Worm (Caenorhabditis elegans) whole organism, midembryonic: ENCODE results near the gene F26G1.15.

ENCODE experiments used
- T22C8.4 ChIP-seq: fragments of 200-800 bp; sonication (Bioruptor generic); IDR thresholded peaks from 2 replicates; pipeline ENCODE4 v1.3.6; 2022; ENCODE audit warnings: missing genetic modification characterization, missing compliant biosample characterization
- cog-1 ChIP-seq: sonication (generic microtip); optimal IDR thresholded peaks from 2 replicates; lab custom pipeline; 2016; ENCODE audit warnings: missing genetic modification characterization, missing compliant biosample characterization
- flt-1 ChIP-seq: fragments of 200-800 bp; sonication (Bioruptor generic); IDR thresholded peaks from 2 replicates; pipeline ENCODE4 v1.3.6; 2022; ENCODE audit warnings: missing genetic modification characterization, missing compliant biosample characterization
- klf-2 ChIP-seq: fragments of 200-800 bp; sonication (Bioruptor generic); conservative IDR thresholded peaks from 2 replicates; pipeline ENCODE4 v1.3.6; 2022; ENCODE audit warnings: missing genetic modification reagents, missing genetic modification characterization, missing compliant biosample characterization
- med-1 ChIP-seq: sonication (generic microtip); optimal IDR thresholded peaks from 2 replicates; lab custom pipeline; 2017; ENCODE audit warnings: missing genetic modification characterization, mild to moderate bottlenecking, missing compliant biosample characterization, antibody characterized with exemption, missing genetic modification reagents; ENCODE audit not compliant: insufficient read depth
- ref-1 ChIP-seq: fragments of 200-800 bp; sonication (Bioruptor generic); conservative IDR thresholded peaks from 2 replicates; pipeline ENCODE4 v1.3.6; 2022; ENCODE audit warnings: missing genetic modification reagents, missing genetic modification characterization, missing compliant biosample characterization
- tab-1 ChIP-seq: fragments of 200-800 bp; sonication (Bioruptor generic); IDR thresholded peaks from 2 replicates; pipeline ENCODE4 v1.3.6; 2022; ENCODE audit warnings: missing genetic modification characterization, missing compliant biosample characterization
- ztf-23 ChIP-seq: fragments of 200-800 bp; sonication (Bioruptor generic); IDR thresholded peaks from 2 replicates; pipeline ENCODE4 v1.3.6; 2022; ENCODE audit warnings: missing genetic modification reagents, missing genetic modification characterization, missing compliant biosample characterization
- ztf-29 ChIP-seq: fragments of 200-800 bp; sonication (Bioruptor generic); IDR thresholded peaks from 2 replicates; pipeline ENCODE4 v1.3.6; 2022; ENCODE audit warnings: missing genetic modification reagents, missing genetic modification characterization, missing compliant biosample characterization

The F26G1.15 gene

ce11 chrII:4756751-4757150 is 33.3 kb upstream of the F26G1.15 start, which contains the start of gene C27D9.2:
TSS of gene C27D9.2 (minus strand) at chrII:4756851.
- TF ChIP-seq klf-2 (GFP tag; lab: Robert Waterston, UW): no peak
- no peak for TF ChIP-seq cog-1 (tag; lab: Kevin White, UChicago)
- no peak for TF ChIP-seq T22C8.4 (GFP tag; lab: Robert Waterston, UW)
- no peak for TF ChIP-seq ztf-23
- no peak for TF ChIP-seq flt-1 (GFP tag; lab: Robert Waterston, UW)
- TF ChIP-seq tab-1 (GFP tag; lab: Robert Waterston, UW): no peak
- TF ChIP-seq ztf-29 (GFP tag; lab: Robert Waterston, UW): no peak
- no peak for TF ChIP-seq ref-1 (GFP tag; lab: Robert Waterston, UW)
- TF ChIP-seq med-1: no peak

ce11 chrII:4758462-4758861 is 31.6 kb upstream of the F26G1.15 start, which contains the start of gene F26G1.3:
TSS of gene F26G1.3 (plus strand) at chrII:4758762.
- TF ChIP-seq cog-1 (tag; lab: Kevin White, UChicago): no peak
- no peak for TF ChIP-seq med-1
- no peak for TF ChIP-seq tab-1 (GFP tag; lab: Robert Waterston, UW)
- no peak for TF ChIP-seq ztf-23
- TF ChIP-seq klf-2 (GFP tag; lab: Robert Waterston, UW): no peak
- no peak for TF ChIP-seq ref-1 (GFP tag; lab: Robert Waterston, UW)
- TF ChIP-seq ztf-29 (GFP tag; lab: Robert Waterston, UW): no peak
- TF ChIP-seq flt-1 (GFP tag; lab: Robert Waterston, UW): no peak
- no peak for TF ChIP-seq T22C8.4 (GFP tag; lab: Robert Waterston, UW)

ce11 chrII:4759835-4760234 is 30.3 kb upstream of the F26G1.15 start:
- TF ChIP-seq ref-1 (GFP tag; lab: Robert Waterston, UW) (no peak), cog-1 (tag; lab: Kevin White, UChicago) (no peak), klf-2 (GFP tag; lab: Robert Waterston, UW) (no peak), med-1 (no peak), T22C8.4 (GFP tag; lab: Robert Waterston, UW) (no peak), flt-1 (GFP tag; lab: Robert Waterston, UW) (no peak), ztf-23 (no peak), ztf-29 (GFP tag; lab: Robert Waterston, UW) (no peak), tab-1 (GFP tag; lab: Robert Waterston, UW) (no peak)

ce11 chrII:4761020-4761419 is 29.1 kb upstream of the F26G1.15 start:
- TF ChIP-seq ztf-29 (GFP tag; lab: Robert Waterston, UW): no peak
- no peak for TF ChIP-seq flt-1 (GFP tag; lab: Robert Waterston, UW)
- TF ChIP-seq cog-1 (tag; lab: Kevin White, UChicago): no peak
- no peak for TF ChIP-seq T22C8.4 (GFP tag; lab: Robert Waterston, UW)
- TF ChIP-seq ztf-23: no peak
- no peak for TF ChIP-seq ref-1 (GFP tag; lab: Robert Waterston, UW)
- no peak for TF ChIP-seq tab-1 (GFP tag; lab: Robert Waterston, UW)
- no peak for TF ChIP-seq med-1
- no peak for TF ChIP-seq klf-2 (GFP tag; lab: Robert Waterston, UW)

ce11 chrII:4762574-4763285 is 27.4 kb upstream of the F26G1.15 start, which contains the start of gene F26G1.2:
TSS of gene F26G1.2 (plus strand) at chrII:4763081.
- no peak for TF ChIP-seq ztf-23
- no peak for TF ChIP-seq T22C8.4 (GFP tag; lab: Robert Waterston, UW)
- no peak for TF ChIP-seq ref-1 (GFP tag; lab: Robert Waterston, UW)
- TF ChIP-seq klf-2 (GFP tag; lab: Robert Waterston, UW): no peak
- TF ChIP-seq med-1: no peak
- TF ChIP-seq ztf-29 (GFP tag; lab: Robert Waterston, UW): no peak
- TF ChIP-seq cog-1 (tag; lab: Kevin White, UChicago): no peak
- no peak for TF ChIP-seq tab-1 (GFP tag; lab: Robert Waterston, UW)
- no peak for TF ChIP-seq flt-1 (GFP tag; lab: Robert Waterston, UW)

ce11 chrII:4766284-4766683 is 23.8 kb upstream of the F26G1.15 start, which contains the start of gene ttm-2:
TSS of gene ttm-2 (minus strand) at chrII:4766384.
- TF ChIP-seq med-1: no peak
- no peak for TF ChIP-seq ztf-23
- no peak for TF ChIP-seq cog-1 (tag; lab: Kevin White, UChicago)
- no peak for TF ChIP-seq ztf-29 (GFP tag; lab: Robert Waterston, UW)
- no peak for TF ChIP-seq ref-1 (GFP tag; lab: Robert Waterston, UW)
- TF ChIP-seq flt-1 (GFP tag; lab: Robert Waterston, UW): no peak
- no peak for TF ChIP-seq klf-2 (GFP tag; lab: Robert Waterston, UW)
- no peak for TF ChIP-seq tab-1 (GFP tag; lab: Robert Waterston, UW)
- TF ChIP-seq T22C8.4 (GFP tag; lab: Robert Waterston, UW): no peak

- TF ChIP-seq klf-2 (GFP tag; lab: Robert Waterston, UW) (no peak), flt-1 (GFP tag; lab: Robert Waterston, UW) (no peak), ztf-29 (GFP tag; lab: Robert Waterston, UW) (no peak), T22C8.4 (GFP tag; lab: Robert Waterston, UW) (no peak), med-1 (no peak), tab-1 (GFP tag; lab: Robert Waterston, UW) (no peak), ref-1 (GFP tag; lab: Robert Waterston, UW) (no peak)
Observed at ce11 chrII:4767612-4768011, 22.5 kb upstream of the F26G1.15 start.

- TF ChIP-seq med-1: no peak
- no peak for TF ChIP-seq cog-1 (tag; lab: Kevin White, UChicago)
- TF ChIP-seq ref-1 (GFP tag; lab: Robert Waterston, UW): no peak
- no peak for TF ChIP-seq T22C8.4 (GFP tag; lab: Robert Waterston, UW)
- no peak for TF ChIP-seq ztf-23
Observed at ce11 chrII:4769096-4769495, 21.0 kb upstream of the F26G1.15 start.

ce11 chrII:4769886-4770285 is 20.2 kb upstream of the F26G1.15 start:
- TF ChIP-seq ztf-23 (no peak), flt-1 (GFP tag; lab: Robert Waterston, UW) (no peak), ztf-29 (GFP tag; lab: Robert Waterston, UW) (no peak), cog-1 (tag; lab: Kevin White, UChicago) (no peak), klf-2 (GFP tag; lab: Robert Waterston, UW) (no peak), tab-1 (GFP tag; lab: Robert Waterston, UW) (no peak), med-1 (no peak), T22C8.4 (GFP tag; lab: Robert Waterston, UW) (no peak), ref-1 (GFP tag; lab: Robert Waterston, UW) (no peak)
